Worm (Caenorhabditis elegans): ENCODE results near the gene C24A3.4.

The C24A3.4 gene

DNA sequence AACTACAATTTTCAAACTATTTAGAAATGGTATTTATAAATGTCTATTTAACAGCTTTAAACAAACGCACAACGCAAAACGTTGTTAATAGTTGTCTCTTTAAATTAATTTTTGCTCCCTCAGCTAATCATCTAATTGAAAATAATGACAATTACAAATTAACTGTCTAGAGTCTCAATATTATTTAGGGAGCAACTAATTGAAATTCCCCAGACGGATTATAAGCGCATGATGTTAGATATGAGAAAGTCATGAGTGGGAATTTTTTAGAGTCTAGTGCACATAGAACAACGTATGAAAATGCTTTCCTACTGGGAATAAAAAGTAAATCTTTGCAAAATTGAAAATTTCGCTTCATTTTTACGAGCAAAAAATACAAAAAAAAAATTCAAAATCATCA lies 39.2 kb upstream of the C24A3.4 start (continued):
- peak; percentile 47 for TF ChIP-seq nhr-71 (tag; optimal IDR thresholded peaks at IDR 0.05)
- no peak for TF ChIP-seq zip-4 (GFP tag; optimal IDR thresholded peaks at IDR 0.05)
- no peak for TF ChIP-seq aha-1 (tag; optimal IDR thresholded peaks at IDR 0.05)
- TF ChIP-seq C04F5.9 (tag; optimal IDR thresholded peaks at IDR 0.05), result no peak
- no peak for TF ChIP-seq unc-30 (tag; optimal IDR thresholded peaks at IDR 0.05)
- no peak for TF ChIP-seq unc-130 (tag; optimal IDR thresholded peaks at IDR 0.05)
- TF ChIP-seq nhr-90 (tag; optimal IDR thresholded peaks at IDR 0.05; ENCODE audit: poor library complexity), result no peak
- TF ChIP-seq ztf-11 (tag; optimal IDR thresholded peaks at IDR 0.05), result no peak
- no peak for TF ChIP-seq grh-1 (GFP tag; IDR thresholded peaks at IDR 0.05)
- no peak for TF ChIP-seq sup-37 (GFP tag; optimal IDR thresholded peaks at IDR 0.05)
- no peak for TF ChIP-seq fos-1 (tag; optimal IDR thresholded peaks at IDR 0.05)
- peak; percentile 55 for TF ChIP-seq fkh-8 (tag; optimal IDR thresholded peaks at IDR 0.05)
- TF ChIP-seq ces-1 (GFP tag; optimal IDR thresholded peaks at IDR 0.05), result no peak
- TF ChIP-seq snu-23 (GFP tag; optimal IDR thresholded peaks at IDR 0.05), result no peak
- no peak for TF ChIP-seq dpl-1 (GFP tag; optimal IDR thresholded peaks at IDR 0.05)
- no peak for TF ChIP-seq ets-5 (GFP tag; IDR thresholded peaks at IDR 0.05)
- TF ChIP-seq jun-1 (tag; optimal IDR thresholded peaks at IDR 0.05), result no peak
- TF ChIP-seq ztf-4 (tag; optimal IDR thresholded peaks at IDR 0.05), result no peak
- TF ChIP-seq lin-14 (GFP tag; optimal IDR thresholded peaks at IDR 0.05), result peak; percentile 10
- TF ChIP-seq vab-15 (tag; optimal IDR thresholded peaks at IDR 0.05), result no peak
- no peak for TF ChIP-seq nhr-85 (tag)
- TF ChIP-seq lin-39 (tag; optimal IDR thresholded peaks at IDR 0.05), result no peak
- no peak for TF ChIP-seq F16B12.6 (tag; optimal IDR thresholded peaks at IDR 0.05)
- no peak for TF ChIP-seq sox-4 (tag; optimal IDR thresholded peaks at IDR 0.05)
- no peak for TF ChIP-seq unc-98 (GFP tag; IDR thresholded peaks at IDR 0.05)

DNA sequence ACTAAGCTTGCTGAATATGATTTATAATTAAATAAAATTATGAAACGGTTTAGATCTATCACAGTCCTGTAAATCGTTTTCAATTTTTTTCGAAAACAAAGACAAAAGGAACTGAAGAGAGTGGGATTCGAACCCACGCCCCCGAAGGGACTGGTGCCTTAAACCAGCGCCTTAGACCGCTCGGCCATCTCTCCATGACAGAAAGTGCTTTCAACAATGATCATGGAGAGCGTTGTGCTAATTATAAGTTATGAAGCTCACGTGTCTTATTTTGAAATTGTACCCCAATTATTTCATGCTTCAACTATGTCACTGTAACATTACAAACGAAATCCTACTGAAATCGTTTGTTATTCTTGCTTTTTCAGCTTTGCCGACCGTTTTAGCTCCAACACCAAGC lies 36.4 kb upstream of the C24A3.4 start:
- no peak for TF ChIP-seq ets-5 (GFP tag; IDR thresholded peaks at IDR 0.05)
- no peak for TF ChIP-seq unc-98 (GFP tag; IDR thresholded peaks at IDR 0.05)
- no peak for TF ChIP-seq pax-3 (tag; optimal IDR thresholded peaks at IDR 0.05)
- no peak for TF ChIP-seq snpc-4 (tag; optimal IDR thresholded peaks at IDR 0.05)
- TF ChIP-seq jun-1 (tag; optimal IDR thresholded peaks at IDR 0.05), result no peak
- no peak for TF ChIP-seq nhr-90 (tag; optimal IDR thresholded peaks at IDR 0.05; ENCODE audit: poor library complexity)
- TF ChIP-seq ztf-11 (tag; optimal IDR thresholded peaks at IDR 0.05), result no peak
- TF ChIP-seq lsy-2 (tag; optimal IDR thresholded peaks at IDR 0.05), result no peak
- TF ChIP-seq efl-1 (optimal IDR thresholded peaks at IDR 0.05), result no peak
- TF ChIP-seq efl-1 (GFP tag; optimal IDR thresholded peaks at IDR 0.05 in 1 of 2), result no peak
- TF ChIP-seq C34B4.2 (tag; optimal IDR thresholded peaks at IDR 0.05), result no peak
- TF ChIP-seq unc-30 (tag; optimal IDR thresholded peaks at IDR 0.05), result no peak

DNA sequence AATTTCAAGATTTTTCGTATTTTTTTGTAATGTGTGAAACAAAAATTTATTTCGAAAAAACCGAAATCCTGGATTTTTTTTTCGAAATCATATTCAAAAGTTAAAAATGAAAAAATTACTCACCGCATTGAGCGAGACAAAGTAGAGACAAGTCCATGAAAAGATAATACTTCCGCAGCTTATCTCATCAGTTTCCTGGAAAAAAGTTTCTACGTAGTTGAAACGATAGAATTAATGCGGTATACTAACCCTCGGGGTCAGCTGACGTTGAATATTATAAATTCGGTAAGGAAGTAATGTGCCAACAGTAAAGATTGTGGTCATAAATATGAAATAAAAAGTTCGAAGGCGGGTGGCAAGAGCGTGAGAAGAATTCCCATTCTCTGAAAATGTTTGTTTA lies 34.2 kb upstream of the C24A3.4 start:
- no peak for TF ChIP-seq jun-1 (tag; optimal IDR thresholded peaks at IDR 0.05)
- TF ChIP-seq nhr-19 (GFP tag; conservative IDR thresholded peaks at IDR 0.05), result no peak
- no peak for TF ChIP-seq hlh-4 (tag; optimal IDR thresholded peaks at IDR 0.05)
- no peak for TF ChIP-seq mef-2 (tag; optimal IDR thresholded peaks at IDR 0.05)
- TF ChIP-seq dsc-1 (tag; optimal IDR thresholded peaks at IDR 0.05), result peak; percentile 51
- TF ChIP-seq sup-37 (GFP tag; optimal IDR thresholded peaks at IDR 0.05), result no peak
- TF ChIP-seq hlh-17 (GFP tag; optimal IDR thresholded peaks at IDR 0.05; ENCODE audit: borderline replicate concordance), result no peak
- TF ChIP-seq nhr-76 (tag; optimal IDR thresholded peaks at IDR 0.05), result no peak
- peak; percentile 57 for TF ChIP-seq fkh-8 (tag; optimal IDR thresholded peaks at IDR 0.05)
- TF ChIP-seq egl-27 (tag; optimal IDR thresholded peaks at IDR 0.05), result no peak
- no peak for TF ChIP-seq nhr-77 (tag; optimal IDR thresholded peaks at IDR 0.05)
- no peak for TF ChIP-seq ets-5 (GFP tag; IDR thresholded peaks at IDR 0.05)
- TF ChIP-seq ceh-88 (GFP tag; IDR thresholded peaks at IDR 0.05), result no peak
- TF ChIP-seq skn-1 (tag; optimal IDR thresholded peaks at IDR 0.05), result no peak
- peak; percentile 22 for TF ChIP-seq nhr-71 (tag; optimal IDR thresholded peaks at IDR 0.05)
- TF ChIP-seq egl-13 (tag; optimal IDR thresholded peaks at IDR 0.05), result peak; percentile 12
- no peak for TF ChIP-seq ztf-4 (tag; optimal IDR thresholded peaks at IDR 0.05)
- no peak for TF ChIP-seq unc-30 (tag; optimal IDR thresholded peaks at IDR 0.05)
- TF ChIP-seq C04F5.9 (tag; optimal IDR thresholded peaks at IDR 0.05), result no peak
- no peak for TF ChIP-seq ceh-63 (GFP tag; optimal IDR thresholded peaks at IDR 0.05)
- peak; percentile 51 for TF ChIP-seq nhr-47 (tag; optimal IDR thresholded peaks at IDR 0.05)
- no peak for TF ChIP-seq sox-4 (tag; optimal IDR thresholded peaks at IDR 0.05)
